Worm (Caenorhabditis elegans): ENCODE measurements around the gene C16A3.5.

C16A3.5 gene

ce11 chrIII:6411914-6412313, 31.3 kb downstream of the C16A3.5 start, which contains the start of gene C05D11.5:
Gene C05D11.5 (minus strand): TSS chrIII:6412014.
- TF ChIP-seq madf-2 (tag; optimal IDR thresholded peaks at IDR 0.05) (no peak), ceh-18 (tag; optimal IDR thresholded peaks at IDR 0.05) (no peak), C38D4.7 (GFP tag; optimal IDR thresholded peaks at IDR 0.05) (no peak), K02D7.2 (tag; optimal IDR thresholded peaks at IDR 0.05) (no peak), ttx-3 (tag; optimal IDR thresholded peaks at IDR 0.05) (no peak), unc-42 (tag; optimal IDR thresholded peaks at IDR 0.05) (no peak)

DNA sequence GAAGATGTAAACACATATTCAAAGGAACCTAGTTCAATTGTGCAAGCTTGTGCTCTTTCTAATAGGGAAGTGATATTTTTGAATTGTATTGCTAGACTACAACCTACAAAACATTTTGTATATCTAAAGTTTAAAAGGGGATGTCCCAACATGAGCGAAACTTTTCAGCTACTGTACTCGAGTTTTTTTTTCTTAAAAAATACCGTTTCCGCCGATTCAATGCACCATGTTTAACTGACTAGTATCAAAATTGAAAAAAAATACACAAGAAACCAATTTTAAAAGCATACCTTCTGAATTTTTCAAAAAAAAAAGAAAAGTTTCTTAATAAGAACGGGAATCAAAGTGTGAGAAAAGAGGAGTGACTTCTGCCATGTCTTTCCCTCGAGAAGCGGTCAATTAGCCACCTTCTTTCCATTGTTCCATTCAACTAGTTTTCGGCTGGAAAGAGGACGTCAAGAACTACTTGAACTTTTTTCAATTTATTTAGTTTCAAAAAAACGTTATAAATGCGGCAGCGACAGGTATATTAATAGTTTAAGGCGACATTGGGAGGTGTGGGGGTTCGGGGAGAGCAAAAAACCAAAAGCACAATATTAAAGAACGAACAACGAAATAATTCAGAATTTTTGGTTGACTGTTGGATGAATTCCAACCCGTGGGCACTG, 34.9 kb downstream of the C16A3.5 start, which contains the start of gene nas-4:
TSS of gene nas-4 (minus strand) at position 351 of the 668 bp plus-strand sequence.
- no peak for TF ChIP-seq dmd-4 (tag; optimal IDR thresholded peaks at IDR 0.05; ENCODE audit: borderline replicate concordance)
- TF ChIP-seq tbx-2 (tag; optimal IDR thresholded peaks at IDR 0.05) = no peak
- no peak for TF ChIP-seq tbx-7 (tag; optimal IDR thresholded peaks at IDR 0.05)
- TF ChIP-seq syd-9 (tag; optimal IDR thresholded peaks at IDR 0.05) = no peak
- TF ChIP-seq K09A11.1 (tag; optimal IDR thresholded peaks at IDR 0.05; ENCODE audit: insufficient read depth) = no peak
- TF ChIP-seq pat-9 (tag; optimal IDR thresholded peaks at IDR 0.05) = no peak
- no peak for TF ChIP-seq sdc-2 (tag; optimal IDR thresholded peaks at IDR 0.05)
- no peak for TF ChIP-seq pha-4 (tag; optimal IDR thresholded peaks at IDR 0.05)
- TF ChIP-seq dve-1 (tag; optimal IDR thresholded peaks at IDR 0.05) = no peak
- TF ChIP-seq T23F11.4 (GFP tag; optimal IDR thresholded peaks at IDR 0.05) = no peak
- TF ChIP-seq K02D7.2 (tag; optimal IDR thresholded peaks at IDR 0.05) = no peak
- TF ChIP-seq ceh-6 (GFP tag; optimal IDR thresholded peaks at IDR 0.05) = no peak
- no peak for TF ChIP-seq hlh-30 (tag; optimal IDR thresholded peaks at IDR 0.05; ENCODE audit: insufficient read depth)

DNA sequence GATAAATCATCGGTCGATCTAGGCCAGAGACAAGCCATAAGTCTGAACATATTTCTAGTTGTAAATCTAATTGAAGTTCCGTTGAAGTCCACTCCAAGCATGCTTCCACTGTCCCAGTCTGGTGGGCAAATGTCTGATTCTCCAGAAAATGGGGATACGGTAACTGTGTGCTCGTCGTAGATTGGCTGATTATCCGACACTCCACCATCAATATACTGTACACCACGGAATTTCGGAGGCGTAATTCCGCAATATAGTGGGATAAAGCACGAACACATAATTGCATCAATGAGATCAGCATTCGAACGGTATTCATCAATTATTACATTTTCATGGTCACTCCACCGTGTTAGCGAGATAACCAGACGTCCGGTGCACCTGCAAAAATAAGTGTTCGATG, 37.7 kb downstream of the C16A3.5 start:
- TF ChIP-seq hlh-6 (tag; optimal IDR thresholded peaks at IDR 0.05) (no peak), ceh-6 (GFP tag; optimal IDR thresholded peaks at IDR 0.05) (no peak), unc-55 (GFP tag; optimal IDR thresholded peaks at IDR 0.05) (no peak), hlh-30 (tag; optimal IDR thresholded peaks at IDR 0.05; ENCODE audit: insufficient read depth) (no peak), tbx-7 (tag; optimal IDR thresholded peaks at IDR 0.05) (no peak), ceh-19 (GFP tag; optimal IDR thresholded peaks at IDR 0.05) (no peak), npax-4 (tag; optimal IDR thresholded peaks at IDR 0.05) (no peak), sox-2 (GFP tag; IDR thresholded peaks at IDR 0.05) (no peak), ceh-9 (tag; optimal IDR thresholded peaks at IDR 0.05) (no peak)

- TF ChIP-seq pha-4 (tag; optimal IDR thresholded peaks at IDR 0.05) = no peak
- no peak for TF ChIP-seq sox-4 (tag; optimal IDR thresholded peaks at IDR 0.05)
- no peak for TF ChIP-seq unc-86 (tag; optimal IDR thresholded peaks at IDR 0.05)
- no peak for TF ChIP-seq T23F11.4 (GFP tag; optimal IDR thresholded peaks at IDR 0.05)
- TF ChIP-seq dve-1 (tag; optimal IDR thresholded peaks at IDR 0.05) = no peak
- no peak for TF ChIP-seq sox-2 (GFP tag; IDR thresholded peaks at IDR 0.05)
- TF ChIP-seq hlh-30 (tag; optimal IDR thresholded peaks at IDR 0.05; ENCODE audit: insufficient read depth) = no peak
- TF ChIP-seq ceh-9 (tag; optimal IDR thresholded peaks at IDR 0.05) = no peak
These were observed 38.9 kb downstream of the C16A3.5 start, which contains the start of gene atgl-1 for ce11 chrIII:6419409-6419944. Gene atgl-1 (minus strand): TSS chrIII:6419459.

ce11 chrIII:6420201-6420600, 39.6 kb downstream of the C16A3.5 start:
- no peak for TF ChIP-seq fax-1 (tag; optimal IDR thresholded peaks at IDR 0.05)
- TF ChIP-seq syd-9 (tag; optimal IDR thresholded peaks at IDR 0.05) = no peak
- no peak for TF ChIP-seq odd-2 (tag; optimal IDR thresholded peaks at IDR 0.05)
- TF ChIP-seq fkh-6 (tag; optimal IDR thresholded peaks at IDR 0.05) = no peak
- no peak for TF ChIP-seq pat-9 (tag; optimal IDR thresholded peaks at IDR 0.05)
- TF ChIP-seq tbx-2 (tag; optimal IDR thresholded peaks at IDR 0.05) = no peak
- no peak for TF ChIP-seq unc-3 (GFP tag; conservative IDR thresholded peaks at IDR 0.05)
- TF ChIP-seq unc-3 (tag; optimal IDR thresholded peaks at IDR 0.05) = no peak

Data from whole organism, late embryonic.